Fruit fly (Drosophila melanogaster) S2 (cell line): Measurements from ENCODE around the gene SelR.

Source experiments
- CG8478 ChIP-seq: fragments of >200 bp; optimal IDR thresholded peaks from 2 replicates; lab custom pipeline; 2018
- CTCF ChIP-seq, 2 experiments: fragments of >200 bp; optimal IDR thresholded peaks; 2 replicates each; lab custom pipeline; 2018

DNA sequence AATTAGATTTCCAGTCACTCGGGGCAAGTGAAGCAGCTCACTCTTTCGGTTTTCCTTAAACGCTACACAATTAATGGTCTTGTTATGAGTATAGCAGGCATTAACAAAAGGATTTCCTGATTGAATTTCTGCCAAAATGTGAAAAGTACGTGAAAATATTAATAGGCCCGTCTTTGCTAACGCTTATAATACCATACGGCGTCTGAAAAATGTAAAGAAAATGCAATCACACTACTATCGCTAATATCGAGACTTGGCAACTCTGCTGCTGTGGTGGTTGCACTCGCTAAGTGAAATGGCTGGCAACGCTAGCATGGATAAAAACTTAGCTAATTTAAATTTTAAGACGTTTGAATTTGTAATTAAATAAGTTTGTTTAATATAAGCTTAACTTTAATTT lies 24.9 kb upstream of the SelR start, which contains the start of gene CG6621:
- TF ChIP-seq CTCF (optimal IDR thresholded peaks at IDR 0.05; lab: Kevin White, UChicago) (peak; percentile 50 to 68), CG8478 (lab: Kevin White, UChicago) (no peak)
